Fruit fly (Drosophila melanogaster): ENCODE results near the gene CG11912.

dm6 chr2L:305198-305597 lies 13.9 kb downstream of the CG11912 start:
- TF ChIP-seq CG8478 (optimal IDR thresholded peaks at IDR 0.05) = no peak
- TF ChIP-seq CTCF (optimal IDR thresholded peaks at IDR 0.05) = no peak

Measured in S2 (cell line).